Fruit fly (Drosophila melanogaster) whole organism, adult: ENCODE measurements around the gene CG11629.

ENCODE experiments used
- CG11617 ChIP-seq: fragments of 200-800 bp; sonication (Bioruptor generic); optimal IDR thresholded peaks from 2 replicates; lab custom pipeline; 2017; ENCODE audit warnings: mild to moderate bottlenecking, missing biosample characterization, missing genetic modification reagents, missing genetic modification characterization
- CG12768 ChIP-seq: fragments of 200-800 bp; sonication (Bioruptor generic); optimal IDR thresholded peaks from 2 replicates; lab custom pipeline; 2017; ENCODE audit warnings: missing biosample characterization, missing genetic modification characterization, mild to moderate bottlenecking, moderate library complexity, missing genetic modification reagents
- CG5204 ChIP-seq: fragments of 200-800 bp; sonication (Bioruptor generic); optimal IDR thresholded peaks from 2 replicates; lab custom pipeline; 2016; ENCODE audit warnings: missing biosample characterization, missing genetic modification characterization
- CG7045 ChIP-seq: fragments of 200-800 bp; sonication (Bioruptor generic); optimal IDR thresholded peaks from 2 replicates; lab custom pipeline; 2017; ENCODE audit warnings: missing biosample characterization, mild to moderate bottlenecking, missing genetic modification characterization
- Clk ChIP-seq: fragments of 200-800 bp; sonication (Bioruptor generic); optimal IDR thresholded peaks from 2 replicates; lab custom pipeline; 2017; ENCODE audit warnings: missing biosample characterization, missing genetic modification characterization
- Hr96 ChIP-seq: fragments of 200-800 bp; sonication (Bioruptor generic); optimal IDR thresholded peaks from 2 replicates; lab custom pipeline; 2016; ENCODE audit warnings: missing biosample characterization, missing genetic modification characterization
- cic ChIP-seq: fragments of 200-800 bp; sonication (Bioruptor generic); optimal IDR thresholded peaks from 2 replicates; lab custom pipeline; 2017; ENCODE audit warnings: missing biosample characterization, mild to moderate bottlenecking, missing genetic modification characterization, moderate library complexity
- cnc ChIP-seq, 2 experiments: fragments of >200 bp; optimal IDR thresholded peaks; 2 replicates each; lab custom pipeline; 2017
- kay ChIP-seq: fragments of 200-800 bp; sonication (Bioruptor generic); peaks from one replicate; lab custom pipeline; 2016; ENCODE audit warnings: missing biosample characterization, missing genetic modification characterization, borderline replicate concordance
- ovo ChIP-seq: fragments of 200-800 bp; sonication (Bioruptor generic); optimal IDR thresholded peaks from 2 replicates; lab custom pipeline; 2016; ENCODE audit warnings: missing biosample characterization, missing genetic modification characterization
- tj ChIP-seq: fragments of 200-800 bp; sonication (Bioruptor generic); optimal IDR thresholded peaks from 3 replicates; lab custom pipeline; 2017; ENCODE audit warnings: missing biosample characterization, mild to moderate bottlenecking, missing genetic modification characterization, moderate library complexity
- toe ChIP-seq: fragments of 200-800 bp; sonication (Bioruptor generic); optimal IDR thresholded peaks from 2 replicates; lab custom pipeline; 2016; ENCODE audit warnings: missing biosample characterization, missing genetic modification characterization

dm6 chr2L:21916000-21916399 is 17.9 kb upstream of the CG11629 start, which contains the start of gene CG11634:
- no peak for TF ChIP-seq ovo (GFP tag; lab: Kevin White, UChicago)
- no peak for TF ChIP-seq Hr96 (GFP tag; lab: Kevin White, UChicago)
- no peak for TF ChIP-seq Clk
- TF ChIP-seq CG5204 (GFP tag; lab: Kevin White, UChicago): no peak
- TF ChIP-seq kay: no peak
- TF ChIP-seq tj: no peak
- no peak for TF ChIP-seq cnc (optimal IDR thresholded peaks at IDR 0.05; lab: Kevin White, UChicago)
- TF ChIP-seq cic (GFP tag; lab: Kevin White, UChicago): no peak
- no peak for TF ChIP-seq toe
- TF ChIP-seq CG7045: no peak
- TF ChIP-seq CG12768 (GFP tag; lab: Kevin White, UChicago): no peak
- no peak for TF ChIP-seq CG11617
